Fruit fly (Drosophila melanogaster): ENCODE data around the gene CG13705.

- TF ChIP-seq fu2 (GFP tag; optimal IDR thresholded peaks at IDR 0.05) (no peak), psq (GFP tag; optimal IDR thresholded peaks at IDR 0.05) (no peak), CHES-1-like (GFP tag; optimal IDR thresholded peaks at IDR 0.05) (no peak), Hr39 (optimal IDR thresholded peaks at IDR 0.05) (no peak), vfl (GFP tag; optimal IDR thresholded peaks at IDR 0.05) (no peak), Xbp1 (GFP tag; optimal IDR thresholded peaks at IDR 0.05) (no peak), CG17186 (GFP tag; optimal IDR thresholded peaks at IDR 0.05) (no peak), Ada2b (GFP tag; IDR thresholded peaks at IDR 0.05) (no peak), az2 (GFP tag; optimal IDR thresholded peaks at IDR 0.05) (no peak), Sox102F (GFP tag; optimal IDR thresholded peaks at IDR 0.05) (peak; percentile 22), eyg (GFP tag; optimal IDR thresholded peaks at IDR 0.05) (no peak), grau (tag; optimal IDR thresholded peaks at IDR 0.05) (peak; percentile 47)
Measured at dm6 chr3L:4852411-4853050, 44.1 kb upstream of the CG13705 start, which contains the start of gene CG32237.
